Worm (Caenorhabditis elegans): ENCODE results near the gene srt-59.

srt-59 gene

ce11 chrIV:606055-606454, 4.6 kb upstream of the srt-59 start, which contains the start of gene inx-18:
Gene inx-18 (plus strand): TSS chrIV:606355.
- TF ChIP-seq lsy-12 (tag; optimal IDR thresholded peaks at IDR 0.05) = no peak
- no peak for TF ChIP-seq ceh-82 (tag; optimal IDR thresholded peaks at IDR 0.05)
- no peak for TF ChIP-seq skn-1 (tag; optimal IDR thresholded peaks at IDR 0.05)
- TF ChIP-seq nhr-23 (tag; optimal IDR thresholded peaks at IDR 0.05) = no peak
- TF ChIP-seq snpc-4 (tag; optimal IDR thresholded peaks at IDR 0.05) = no peak
- TF ChIP-seq elt-1 (tag; optimal IDR thresholded peaks at IDR 0.05) = no peak
- TF ChIP-seq zag-1 (tag; optimal IDR thresholded peaks at IDR 0.05) = no peak
- TF ChIP-seq daf-12 (tag; optimal IDR thresholded peaks at IDR 0.05) = no peak
- no peak for TF ChIP-seq nhr-237 (tag; optimal IDR thresholded peaks at IDR 0.05)
- TF ChIP-seq unc-39 (tag; optimal IDR thresholded peaks at IDR 0.05) = no peak
- TF ChIP-seq hmg-11 (tag; optimal IDR thresholded peaks at IDR 0.05) = no peak
- TF ChIP-seq pha-4 (tag; optimal IDR thresholded peaks at IDR 0.05) = no peak
- TF ChIP-seq elt-2 (tag; optimal IDR thresholded peaks at IDR 0.05) = no peak
- no peak for TF ChIP-seq nhr-12 (tag; optimal IDR thresholded peaks at IDR 0.05)
- TF ChIP-seq ama-1 (optimal IDR thresholded peaks at IDR 0.05) = no peak
- no peak for TF ChIP-seq mdl-1 (tag; optimal IDR thresholded peaks at IDR 0.05)
- no peak for TF ChIP-seq unc-62 (GFP tag; optimal IDR thresholded peaks at IDR 0.05)
- TF ChIP-seq ceh-28 (tag; optimal IDR thresholded peaks at IDR 0.05) = no peak
- no peak for TF ChIP-seq jun-1 (tag; optimal IDR thresholded peaks at IDR 0.05)

- TF ChIP-seq mml-1 (tag; optimal IDR thresholded peaks at IDR 0.05) = no peak
- no peak for TF ChIP-seq jun-1 (tag; optimal IDR thresholded peaks at IDR 0.05)
- no peak for TF ChIP-seq elt-1 (tag; optimal IDR thresholded peaks at IDR 0.05)
- TF ChIP-seq nhr-12 (tag; optimal IDR thresholded peaks at IDR 0.05) = no peak
- no peak for TF ChIP-seq nhr-11 (tag; optimal IDR thresholded peaks at IDR 0.05)
- no peak for TF ChIP-seq nhr-77 (tag; optimal IDR thresholded peaks at IDR 0.05)
- no peak for TF ChIP-seq ceh-28 (tag; optimal IDR thresholded peaks at IDR 0.05)
- no peak for TF ChIP-seq pha-4 (tag; optimal IDR thresholded peaks at IDR 0.05)
- no peak for TF ChIP-seq ceh-9 (tag; optimal IDR thresholded peaks at IDR 0.05)
- no peak for TF ChIP-seq elt-2 (tag; optimal IDR thresholded peaks at IDR 0.05)
- no peak for TF ChIP-seq aly-2 (tag; optimal IDR thresholded peaks at IDR 0.05)
- TF ChIP-seq ama-1 (optimal IDR thresholded peaks at IDR 0.05) = no peak
- TF ChIP-seq nhr-237 (tag; optimal IDR thresholded peaks at IDR 0.05) = no peak
Measured at ce11 chrIV:605431-605830, 3.9 kb upstream of the srt-59 start.

ce11 chrIV:604817-605216, 3.3 kb upstream of the srt-59 start:
- TF ChIP-seq tbx-2 (tag; optimal IDR thresholded peaks at IDR 0.05) = no peak
- no peak for TF ChIP-seq nhr-237 (tag; optimal IDR thresholded peaks at IDR 0.05)
- TF ChIP-seq skn-1 (tag; optimal IDR thresholded peaks at IDR 0.05) = no peak
- TF ChIP-seq ceh-82 (tag; optimal IDR thresholded peaks at IDR 0.05) = no peak
- no peak for TF ChIP-seq ZK546.5 (tag; optimal IDR thresholded peaks at IDR 0.05)
- no peak for TF ChIP-seq nhr-67 (tag; optimal IDR thresholded peaks at IDR 0.05)
- no peak for TF ChIP-seq nhr-23 (tag; optimal IDR thresholded peaks at IDR 0.05)
- TF ChIP-seq elt-3 (tag; optimal IDR thresholded peaks at IDR 0.05) = no peak
- TF ChIP-seq aly-2 (tag; optimal IDR thresholded peaks at IDR 0.05) = no peak
- no peak for TF ChIP-seq ztf-4 (tag; optimal IDR thresholded peaks at IDR 0.05)
- TF ChIP-seq ceh-16 (tag; optimal IDR thresholded peaks at IDR 0.05) = no peak

- no peak for TF ChIP-seq mdl-1 (tag; optimal IDR thresholded peaks at IDR 0.05)
- TF ChIP-seq fkh-2 (tag; optimal IDR thresholded peaks at IDR 0.05) = no peak
- TF ChIP-seq snpc-4 (tag; optimal IDR thresholded peaks at IDR 0.05) = no peak
- no peak for TF ChIP-seq nhr-11 (tag; optimal IDR thresholded peaks at IDR 0.05)
- TF ChIP-seq fkh-10 (GFP tag; optimal IDR thresholded peaks at IDR 0.05) = no peak
- TF ChIP-seq mml-1 (tag; optimal IDR thresholded peaks at IDR 0.05) = no peak
- no peak for TF ChIP-seq egl-5 (tag; optimal IDR thresholded peaks at IDR 0.05)
Measured at ce11 chrIV:604144-604543, 2.6 kb upstream of the srt-59 start, which contains the start of gene col-102. Gene col-102 (plus strand): TSS chrIV:604444.

ce11 chrIV:603543-603942, 2.0 kb upstream of the srt-59 start, which contains the start of gene prmt-4:
Gene prmt-4 (minus strand): TSS chrIV:603643.
- no peak for TF ChIP-seq fkh-10 (GFP tag; optimal IDR thresholded peaks at IDR 0.05)
- TF ChIP-seq ztf-11 (tag; optimal IDR thresholded peaks at IDR 0.05) = no peak
- TF ChIP-seq zag-1 (tag; optimal IDR thresholded peaks at IDR 0.05) = no peak
- no peak for TF ChIP-seq mml-1 (tag; optimal IDR thresholded peaks at IDR 0.05)
- no peak for TF ChIP-seq ceh-16 (tag; optimal IDR thresholded peaks at IDR 0.05)
- TF ChIP-seq nhr-77 (tag; optimal IDR thresholded peaks at IDR 0.05) = no peak
- TF ChIP-seq ZK546.5 (tag; optimal IDR thresholded peaks at IDR 0.05) = no peak

Data from whole organism, L3 larva.